Fruit fly (Drosophila melanogaster): ENCODE results near the gene Fer1.

The Fer1 gene

dm6 chr3R:7131260-7131659, 4.7 kb upstream of the Fer1 start, which contains the start of gene CG31493 (continued):
- TF ChIP-seq bbx (GFP tag; IDR thresholded peaks at IDR 0.05; ENCODE audit: partially characterized antibody) (no peak), Fer2 (tag; optimal IDR thresholded peaks at IDR 0.05) (no peak), CG10543 (GFP tag; optimal IDR thresholded peaks at IDR 0.05) (no peak)

dm6 chr3R:7134715-7135505, 1.1 kb upstream of the Fer1 start:
- TF ChIP-seq CG3726 (GFP tag; IDR thresholded peaks at IDR 0.05), result no peak
- no peak for TF ChIP-seq CG3163 (GFP tag; optimal IDR thresholded peaks at IDR 0.05)
- TF ChIP-seq CG30403 (GFP tag; optimal IDR thresholded peaks at IDR 0.05), result peak; percentile 10
- TF ChIP-seq CG11456 (GFP tag; IDR thresholded peaks at IDR 0.05), result no peak
- no peak for TF ChIP-seq CG2678 (tag; optimal IDR thresholded peaks at IDR 0.05)
- TF ChIP-seq gcm (GFP tag; optimal IDR thresholded peaks at IDR 0.05), result no peak
- TF ChIP-seq prd (optimal IDR thresholded peaks at IDR 0.05), result no peak
- TF ChIP-seq prd (GFP tag; IDR thresholded peaks at IDR 0.05), result peak; percentile 14; the same call in 1 of the 3 replicates
- no peak for TF ChIP-seq CG3065 (GFP tag; optimal IDR thresholded peaks at IDR 0.05)
- no peak for TF ChIP-seq B-H2 (GFP tag; optimal IDR thresholded peaks at IDR 0.05)
- no peak for TF ChIP-seq Max (GFP tag; optimal IDR thresholded peaks at IDR 0.05)
- no peak for TF ChIP-seq CG1603 (tag; optimal IDR thresholded peaks at IDR 0.05)
- TF ChIP-seq Optix (GFP tag; IDR thresholded peaks at IDR 0.05), result no peak
- TF ChIP-seq CG8281 (tag; optimal IDR thresholded peaks at IDR 0.05), result no peak
- TF ChIP-seq CG14860 (GFP tag; IDR thresholded peaks at IDR 0.05; ENCODE audit: partially characterized antibody), result no peak
- no peak for TF ChIP-seq stc (GFP tag; IDR thresholded peaks at IDR 0.05)
- TF ChIP-seq CG4328 (GFP tag; optimal IDR thresholded peaks at IDR 0.05), result no peak
- TF ChIP-seq BEAF-32 (GFP tag; optimal IDR thresholded peaks at IDR 0.05), result no peak
- no peak for TF ChIP-seq CG30020 (tag; optimal IDR thresholded peaks at IDR 0.05)
- no peak for TF ChIP-seq wdn (GFP tag; IDR thresholded peaks at IDR 0.05)
- TF ChIP-seq Nf-YB (GFP tag; optimal IDR thresholded peaks at IDR 0.05), result no peak
- no peak for TF ChIP-seq ac (GFP tag; optimal IDR thresholded peaks at IDR 0.05)
- TF ChIP-seq tio (GFP tag; optimal IDR thresholded peaks at IDR 0.05), result no peak
- TF ChIP-seq so (GFP tag; IDR thresholded peaks at IDR 0.05), result no peak
- TF ChIP-seq Med (GFP tag), result peak; percentile 51
- TF ChIP-seq CG17912 (GFP tag; optimal IDR thresholded peaks at IDR 0.05), result no peak
- TF ChIP-seq CG9876 (GFP tag; optimal IDR thresholded peaks at IDR 0.05), result no peak
- TF ChIP-seq CG17802 (tag; optimal IDR thresholded peaks at IDR 0.05), result no peak
- TF ChIP-seq abd-A (tag; optimal IDR thresholded peaks at IDR 0.05), result no peak
- TF ChIP-seq CG15601 (tag; optimal IDR thresholded peaks at IDR 0.05), result no peak
- TF ChIP-seq ewg (GFP tag; optimal IDR thresholded peaks at IDR 0.05), result no peak
- TF ChIP-seq exex (tag; optimal IDR thresholded peaks at IDR 0.05), result no peak
- TF ChIP-seq Adf1 (GFP tag; IDR thresholded peaks at IDR 0.05), result no peak
- TF ChIP-seq z (GFP tag; IDR thresholded peaks at IDR 0.05), result no peak
- TF ChIP-seq Sin3A (optimal IDR thresholded peaks at IDR 0.05), result no peak
- TF ChIP-seq CG9437 (GFP tag; optimal IDR thresholded peaks at IDR 0.05), result no peak
- TF ChIP-seq CG34422 (GFP tag; IDR thresholded peaks at IDR 0.05), result no peak
- TF ChIP-seq CG9727 (GFP tag; optimal IDR thresholded peaks at IDR 0.05), result peak; percentile 53
- TF ChIP-seq ttk (GFP tag; IDR thresholded peaks at IDR 0.05), result no peak
- TF ChIP-seq CG6175 (GFP tag; IDR thresholded peaks at IDR 0.05), result no peak
- TF ChIP-seq knrl (GFP tag; IDR thresholded peaks at IDR 0.05; ENCODE audit: partially characterized antibody), result no peak
- no peak for TF ChIP-seq h (optimal IDR thresholded peaks at IDR 0.05)
- no peak for TF ChIP-seq cwo (GFP tag; optimal IDR thresholded peaks at IDR 0.05)
- no peak for TF ChIP-seq Bgb (GFP tag; IDR thresholded peaks at IDR 0.05; ENCODE audit: partially characterized antibody)
- no peak for TF ChIP-seq Dip2 (GFP tag; IDR thresholded peaks at IDR 0.05)
- no peak for TF ChIP-seq CG11723 (GFP tag; optimal IDR thresholded peaks at IDR 0.05)

Data from whole organism, embryonic.